Fruit fly (Drosophila melanogaster) whole organism, embryonic: Measurements from ENCODE around the gene CG12239.

ENCODE experiments used
- Atf-2 ChIP-seq: fragments of 200-800 bp; sonication (Bioruptor generic); optimal IDR thresholded peaks from 2 replicates; lab custom pipeline; 2016; ENCODE audit warnings: missing biosample characterization, missing genetic modification characterization
- Atf3 ChIP-seq: fragments of 200-800 bp; sonication (Bioruptor generic); optimal IDR thresholded peaks from 3 replicates; lab custom pipeline; 2016; ENCODE audit warnings: missing biosample characterization, missing genetic modification characterization
- CG10209 ChIP-seq: fragments of 200-800 bp; sonication (Bioruptor generic); optimal IDR thresholded peaks from 3 replicates; lab custom pipeline; 2017; ENCODE audit warnings: missing biosample characterization, mild to moderate bottlenecking, missing genetic modification characterization, missing genetic modification reagents
- CG10431 ChIP-seq: fragments of 200-800 bp; sonication (Bioruptor generic); optimal IDR thresholded peaks from 3 replicates; lab custom pipeline; 2018; ENCODE audit warnings: missing biosample characterization, mild to moderate bottlenecking, missing genetic modification characterization
- CG10654 ChIP-seq: fragments of 200-800 bp; sonication (Bioruptor generic); optimal IDR thresholded peaks from 2 replicates; lab custom pipeline; 2016; ENCODE audit warnings: missing biosample characterization, missing genetic modification characterization
- CG11093 ChIP-seq: fragments of 200-800 bp; sonication (Bioruptor generic); IDR thresholded peaks from 3 replicates; pipeline ENCODE4 v1.3.6; 2022; ENCODE audit warnings: missing biosample characterization, missing genetic modification characterization
- CG11456 ChIP-seq: fragments of 200-800 bp; sonication (Bioruptor generic); IDR thresholded peaks from 3 replicates; pipeline ENCODE4 v1.3.6; 2022; ENCODE audit warnings: missing biosample characterization, missing genetic modification characterization
- CG11723 ChIP-seq: fragments of 200-800 bp; sonication (Bioruptor generic); optimal IDR thresholded peaks from 2 replicates; lab custom pipeline; 2017; ENCODE audit warnings: missing biosample characterization, mild to moderate bottlenecking, missing genetic modification characterization
- CG12744 ChIP-seq: fragments of 200-800 bp; sonication (Bioruptor generic); optimal IDR thresholded peaks from 2 replicates; lab custom pipeline; 2016; ENCODE audit warnings: missing biosample characterization, missing genetic modification characterization
- CG14441 ChIP-seq: fragments of 200-800 bp; sonication (Bioruptor generic); IDR thresholded peaks from 2 replicates; pipeline ENCODE4 v1.3.6; 2022; ENCODE audit warnings: missing biosample characterization, missing genetic modification characterization
- CG14710 ChIP-seq: fragments of 200-800 bp; sonication (Bioruptor generic); optimal IDR thresholded peaks from 3 replicates; lab custom pipeline; 2019; ENCODE audit warnings: missing biosample characterization, mild to moderate bottlenecking, missing genetic modification characterization, moderate library complexity
- CG15269 ChIP-seq: fragments of 200-800 bp; sonication (Bioruptor generic); optimal IDR thresholded peaks from 2 replicates; lab custom pipeline; 2018; ENCODE audit warnings: missing biosample characterization, mild to moderate bottlenecking, missing genetic modification characterization, moderate library complexity
- CG3065 ChIP-seq: fragments of 200-800 bp; sonication (Bioruptor generic); optimal IDR thresholded peaks from 2 replicates; lab custom pipeline; 2016; ENCODE audit warnings: missing biosample characterization, missing genetic modification characterization
- CG31388 ChIP-seq: fragments of 200-800 bp; sonication (Bioruptor generic); optimal IDR thresholded peaks from 2 replicates; lab custom pipeline; 2016; ENCODE audit warnings: missing biosample characterization, missing genetic modification characterization
- CG3163 ChIP-seq: fragments of 200-800 bp; sonication (Bioruptor generic); optimal IDR thresholded peaks from 3 replicates; lab custom pipeline; 2016; ENCODE audit warnings: missing biosample characterization, missing genetic modification characterization
- CG34376 ChIP-seq: fragments of 200-800 bp; sonication (Bioruptor generic); optimal IDR thresholded peaks from 2 replicates; lab custom pipeline; 2018; ENCODE audit warnings: missing biosample characterization, mild to moderate bottlenecking, missing genetic modification characterization
- CG43689 ChIP-seq: fragments of 200-800 bp; sonication (Bioruptor generic); IDR thresholded peaks from 2 replicates; pipeline ENCODE4 v1.3.6; 2022; ENCODE audit warnings: missing biosample characterization, missing genetic modification characterization
- CG5953 ChIP-seq: fragments of 200-800 bp; sonication (Bioruptor generic); IDR thresholded peaks from 2 replicates; pipeline ENCODE4 v1.3.6; 2022; ENCODE audit warnings: missing biosample characterization, missing genetic modification characterization
- Chrac-16 ChIP-seq: fragments of 200-800 bp; sonication (Bioruptor generic); optimal IDR thresholded peaks from 3 replicates; lab custom pipeline; 2016; ENCODE audit warnings: missing biosample characterization, missing genetic modification characterization
- Dek ChIP-seq: fragments of 200-800 bp; sonication (Bioruptor generic); optimal IDR thresholded peaks from 3 replicates; lab custom pipeline; 2019; ENCODE audit warnings: missing biosample characterization, mild to moderate bottlenecking, missing genetic modification characterization, moderate library complexity
- Ets65A ChIP-seq: fragments of 200-800 bp; sonication (Bioruptor generic); peaks from one replicate; lab custom pipeline; 2016; ENCODE audit warnings: missing biosample characterization, missing genetic modification characterization
- GATAe ChIP-seq: fragments of 200-800 bp; sonication (Bioruptor generic); conservative IDR thresholded peaks from 2 replicates; pipeline ENCODE4 v1.3.6; 2022; ENCODE audit warnings: missing biosample characterization, missing genetic modification characterization
- Gug ChIP-seq: fragments of 200-800 bp; sonication (Bioruptor generic); IDR thresholded peaks from 4 replicates; pipeline ENCODE4 v1.3.6; 2022; ENCODE audit warnings: missing biosample characterization, missing genetic modification characterization
- NK7.1 ChIP-seq: fragments of 200-800 bp; sonication (Bioruptor generic); optimal IDR thresholded peaks from 3 replicates; lab custom pipeline; 2016; ENCODE audit warnings: missing biosample characterization, missing genetic modification characterization
- Rfx ChIP-seq: fragments of 200-800 bp; sonication (Bioruptor generic); IDR thresholded peaks from 2 replicates; pipeline ENCODE4 v1.3.6; 2022; ENCODE audit warnings: missing biosample characterization, missing genetic modification characterization
- Ssrp ChIP-seq: fragments of 200-800 bp; sonication (Bioruptor generic); optimal IDR thresholded peaks from 2 replicates; lab custom pipeline; 2018; ENCODE audit warnings: missing biosample characterization, mild to moderate bottlenecking, missing genetic modification characterization, moderate library complexity
- Xbp1 ChIP-seq: fragments of 200-800 bp; sonication (Bioruptor generic); optimal IDR thresholded peaks from 3 replicates; lab custom pipeline; 2016; ENCODE audit warnings: missing biosample characterization, mild to moderate bottlenecking, missing genetic modification characterization
- YL-1 ChIP-seq: fragments of 200-800 bp; sonication (Bioruptor generic); optimal IDR thresholded peaks from 3 replicates; lab custom pipeline; 2017; ENCODE audit warnings: missing biosample characterization, mild to moderate bottlenecking, missing genetic modification characterization
- aop ChIP-seq: fragments of 200-800 bp; sonication (Bioruptor generic); IDR thresholded peaks from 2 replicates; pipeline ENCODE4 v1.3.6; 2022; ENCODE audit warnings: missing biosample characterization, missing genetic modification characterization
- bab2 ChIP-seq: fragments of 200-800 bp; sonication (Bioruptor generic); optimal IDR thresholded peaks from 2 replicates; lab custom pipeline; 2016; ENCODE audit warnings: missing biosample characterization, missing genetic modification characterization
- br ChIP-seq: fragments of >200 bp; optimal IDR thresholded peaks from 2 replicates; lab custom pipeline; 2017
- da ChIP-seq: fragments of 200-800 bp; sonication (Bioruptor generic); optimal IDR thresholded peaks from 2 replicates; lab custom pipeline; 2016; ENCODE audit warnings: missing biosample characterization, missing genetic modification characterization
- dimm ChIP-seq: fragments of 200-800 bp; sonication (Bioruptor generic); IDR thresholded peaks from 2 replicates; pipeline ENCODE4 v1.3.6; 2022; ENCODE audit warnings: missing biosample characterization, missing genetic modification characterization
- disco-r ChIP-seq: fragments of 200-800 bp; sonication (Bioruptor generic); optimal IDR thresholded peaks from 2 replicates; lab custom pipeline; 2016; ENCODE audit warnings: missing biosample characterization, missing genetic modification characterization
- dpn ChIP-seq, 2 experiments: fragments of 200-800 bp; sonication (Bioruptor generic); optimal IDR thresholded peaks; 3 replicates each; lab custom pipeline; 2016; ENCODE audit warnings: missing biosample characterization in 2 of 2, missing genetic modification characterization in 2 of 2
- ems ChIP-seq: fragments of 200-800 bp; sonication (Bioruptor generic); optimal IDR thresholded peaks from 3 replicates; lab custom pipeline; 2016; ENCODE audit warnings: missing biosample characterization, missing genetic modification characterization
- ewg ChIP-seq: fragments of 200-800 bp; sonication (Bioruptor generic); optimal IDR thresholded peaks from 3 replicates; lab custom pipeline; 2017; ENCODE audit warnings: mild to moderate bottlenecking, missing biosample characterization, missing genetic modification reagents, missing genetic modification characterization
- exex ChIP-seq: fragments of 200-800 bp; sonication (Bioruptor generic); optimal IDR thresholded peaks from 4 replicates; lab custom pipeline; 2018; ENCODE audit warnings: missing biosample characterization, mild to moderate bottlenecking, missing genetic modification characterization, moderate library complexity
- fd102C ChIP-seq: fragments of 200-800 bp; sonication (Bioruptor generic); optimal IDR thresholded peaks from 2 replicates; lab custom pipeline; 2018; ENCODE audit warnings: missing biosample characterization, mild to moderate bottlenecking, missing genetic modification characterization, moderate library complexity
- fd64A ChIP-seq: fragments of 200-800 bp; sonication (Bioruptor generic); optimal IDR thresholded peaks from 3 replicates; lab custom pipeline; 2018; ENCODE audit warnings: missing biosample characterization, mild to moderate bottlenecking, missing genetic modification characterization
- fd96Cb ChIP-seq: fragments of 200-800 bp; sonication (Bioruptor generic); optimal IDR thresholded peaks from 2 replicates; lab custom pipeline; 2018; ENCODE audit warnings: missing biosample characterization, mild to moderate bottlenecking, missing genetic modification characterization, moderate library complexity
- h ChIP-seq: fragments of >200 bp; optimal IDR thresholded peaks from 2 replicates; lab custom pipeline; 2017
- jumu ChIP-seq: fragments of 200-800 bp; sonication (Bioruptor generic); optimal IDR thresholded peaks from 3 replicates; lab custom pipeline; 2016; ENCODE audit warnings: missing biosample characterization, missing genetic modification characterization
- lola ChIP-seq, 3 experiments: fragments of >200 bp in 2 of 3; fragments of 200-800 bp in 1 of 3; sonication (Bioruptor generic) in 1 of 3; optimal IDR thresholded peaks; 2 replicates each; lab custom pipeline; 2017 to 2019; ENCODE audit warnings: missing biosample characterization in 3 of 3, missing genetic modification characterization in 3 of 3, mild to moderate bottlenecking in 1 of 3, moderate library complexity in 1 of 3
- nom ChIP-seq: fragments of 200-800 bp; sonication (Bioruptor generic); optimal IDR thresholded peaks from 2 replicates; lab custom pipeline; 2017; ENCODE audit warnings: missing biosample characterization, missing genetic modification characterization, mild to moderate bottlenecking, moderate library complexity, missing genetic modification reagents
- prd ChIP-seq, 3 experiments: fragments of >200 bp in 2 of 3; fragments of 200-800 bp in 1 of 3; sonication (Bioruptor generic) in 1 of 3; optimal IDR thresholded peaks in 2 of 3; IDR thresholded peaks in 1 of 3; 2 replicates in 2 of 3; 3 replicates in 1 of 3; pipeline versions ENCODE4 v1.3.6 to Lab custom; 2017 to 2022; ENCODE audit warnings: missing biosample characterization in 1 of 3, missing genetic modification characterization in 1 of 3
- trem ChIP-seq: fragments of 200-800 bp; optimal IDR thresholded peaks from 3 replicates; lab custom pipeline; 2019; ENCODE audit warnings: missing biosample characterization, mild to moderate bottlenecking, missing genetic modification characterization, moderate library complexity
- usp ChIP-seq: fragments of >200 bp; optimal IDR thresholded peaks from 2 replicates; lab custom pipeline; 2017; ENCODE audit warnings: missing biosample characterization, missing genetic modification characterization

Gene CG12239

dm6 chrX:5746864-5747861, 44.8 kb upstream of the CG12239 start, which contains the start of the genes IntS6 and Rtel1 (continued):
- TF ChIP-seq Xbp1 (GFP tag; lab: Kevin White, UChicago) (peak; percentile 91), da (GFP tag; lab: Kevin White, UChicago) (peak; percentile 66), GATAe (GFP tag; lab: Robert Waterston, UW) (peak; percentile 53; the same call in 1 of the 2 replicates), nom (peak; percentile 67), CG14441 (peak; percentile 89), fd96Cb (tag; lab: Kevin White, UChicago) (peak; percentile 88), trem (tag; lab: Kevin White, UChicago) (peak; percentile 62), bab2 (GFP tag; lab: Kevin White, UChicago) (peak; percentile 93), CG12744 (GFP tag; lab: Kevin White, UChicago) (peak; percentile 88), NK7.1 (GFP tag; lab: Kevin White, UChicago) (peak; percentile 75), CG5953 (GFP tag; lab: Robert Waterston, UW) (no peak), Ssrp (tag; lab: Kevin White, UChicago) (peak; percentile 86), prd (optimal IDR thresholded peaks at IDR 0.05; lab: Kevin White, UChicago) (no peak), prd (GFP tag; IDR thresholded peaks at IDR 0.05; lab: Robert Waterston, UW) (peak; percentile 92), CG43689 (peak; percentile 56; the same call in 1 of the 2 replicates), Rfx (GFP tag; lab: Robert Waterston, UW) (peak; percentile 94), fd64A (GFP tag; lab: Kevin White, UChicago) (peak; percentile 46), exex (tag; lab: Kevin White, UChicago) (peak; percentile 73), Ets65A (GFP tag; lab: Kevin White, UChicago) (peak; percentile 97), CG10431 (peak; percentile 52), Chrac-16 (GFP tag; lab: Kevin White, UChicago) (peak; percentile 92), CG3163 (peak; percentile 63), fd102C (GFP tag; lab: Kevin White, UChicago) (peak; percentile 4), Dek (tag; lab: Kevin White, UChicago) (peak; percentile 90), CG34376 (peak; percentile 98), dpn (GFP tag; optimal IDR thresholded peaks at IDR 0.05; lab: Kevin White, UChicago) (peak; percentile 91 to 92), YL-1 (GFP tag; lab: Kevin White, UChicago) (peak; percentile 52), CG14710 (tag; lab: Kevin White, UChicago) (peak; percentile 85), Atf3 (peak; percentile 86), ewg (GFP tag; lab: Kevin White, UChicago) (peak; percentile 70), br (lab: Kevin White, UChicago) (no peak), CG15269 (tag; lab: Kevin White, UChicago) (peak; percentile 93), usp (GFP tag; lab: Kevin White, UChicago) (no peak), CG31388 (GFP tag; lab: Kevin White, UChicago) (peak; percentile 62), CG11723 (GFP tag; lab: Kevin White, UChicago) (peak; percentile 74), aop (no peak), ems (peak; percentile 90), disco-r (peak; percentile 89), Gug (GFP tag; lab: Robert Waterston, UW) (peak; percentile 90), CG3065 (GFP tag; lab: Kevin White, UChicago) (peak; percentile 64), h (no peak), dimm (GFP tag; lab: Robert Waterston, UW) (peak; percentile 21; the same call in 1 of the 2 replicates), Atf-2 (GFP tag; lab: Kevin White, UChicago) (peak; percentile 85), jumu (GFP tag; lab: Kevin White, UChicago) (peak; percentile 93), CG11456 (GFP tag; lab: Robert Waterston, UW) (peak; percentile 88), CG10654 (GFP tag; lab: Kevin White, UChicago) (peak; percentile 84), lola (GFP tag; optimal IDR thresholded peaks at IDR 0.05; lab: Kevin White, UChicago) (peak in 1 of 3 experiments; percentile 82), CG10209 (GFP tag; lab: Kevin White, UChicago) (peak; percentile 100), CG11093 (GFP tag; lab: Robert Waterston, UW) (peak; percentile 89)
